Fruit fly (Drosophila melanogaster) whole organism, prepupa: ENCODE results near the gene CG42538.

Source experiments
- Blimp-1 ChIP-seq: fragments of 200-800 bp; sonication (Bioruptor generic); optimal IDR thresholded peaks from 3 replicates; lab custom pipeline; 2017; ENCODE audit warnings: missing biosample characterization, missing genetic modification characterization, mild to moderate bottlenecking, moderate library complexity, missing genetic modification reagents
- CG10631 ChIP-seq: fragments of 200-800 bp; sonication (Bioruptor generic); optimal IDR thresholded peaks from 2 replicates; lab custom pipeline; 2016; ENCODE audit warnings: missing biosample characterization, missing genetic modification characterization
- CG10669 ChIP-seq: fragments of 200-800 bp; sonication (Bioruptor generic); optimal IDR thresholded peaks from 3 replicates; lab custom pipeline; 2018; ENCODE audit warnings: missing biosample characterization, mild to moderate bottlenecking, missing genetic modification characterization, moderate library complexity
- CG16779 ChIP-seq: fragments of 200-800 bp; sonication (Bioruptor generic); optimal IDR thresholded peaks from 3 replicates; lab custom pipeline; 2017; ENCODE audit warnings: missing biosample characterization, mild to moderate bottlenecking, missing genetic modification characterization
- CG3032 ChIP-seq: fragments of 200-800 bp; optimal IDR thresholded peaks from 2 replicates; lab custom pipeline; 2019; ENCODE audit warnings: missing biosample characterization, mild to moderate bottlenecking, missing genetic modification characterization, moderate library complexity
- Ets96B ChIP-seq: fragments of 200-800 bp; optimal IDR thresholded peaks from 2 replicates; lab custom pipeline; 2019; ENCODE audit warnings: missing biosample characterization, mild to moderate bottlenecking, missing genetic modification characterization, moderate library complexity
- Gug ChIP-seq: fragments of 200-800 bp; sonication (Bioruptor generic); IDR thresholded peaks from 2 replicates; pipeline ENCODE4 v1.3.6; 2022; ENCODE audit warnings: missing biosample characterization, missing genetic modification characterization
- Hr39 ChIP-seq: fragments of 200-800 bp; sonication (Bioruptor generic); optimal IDR thresholded peaks from 2 replicates; lab custom pipeline; 2016; ENCODE audit warnings: missing biosample characterization, missing genetic modification characterization
- Hr4 ChIP-seq: fragments of 200-800 bp; sonication (Bioruptor generic); optimal IDR thresholded peaks from 3 replicates; lab custom pipeline; 2016; ENCODE audit warnings: missing biosample characterization, missing genetic modification characterization
- Smox ChIP-seq: fragments of 200-800 bp; sonication (Bioruptor generic); optimal IDR thresholded peaks from 3 replicates; lab custom pipeline; 2016; ENCODE audit warnings: missing biosample characterization, missing genetic modification characterization
- eg ChIP-seq: fragments of 200-800 bp; sonication (Bioruptor generic); IDR thresholded peaks from 3 replicates; pipeline ENCODE4 v1.3.6; 2022; ENCODE audit warnings: missing biosample characterization, missing genetic modification characterization
- fd59A ChIP-seq: fragments of 200-800 bp; sonication (Bioruptor generic); optimal IDR thresholded peaks from 2 replicates; lab custom pipeline; 2017; ENCODE audit warnings: missing biosample characterization, mild to moderate bottlenecking, missing genetic modification characterization, missing genetic modification reagents
- salr ChIP-seq, 2 experiments: fragments of 200-800 bp; sonication (Bioruptor generic); optimal IDR thresholded peaks; 3 replicates each; lab custom pipeline; 2016 to 2018; ENCODE audit warnings: missing biosample characterization in 2 of 2, missing genetic modification characterization in 2 of 2, mild to moderate bottlenecking in 1 of 2

DNA sequence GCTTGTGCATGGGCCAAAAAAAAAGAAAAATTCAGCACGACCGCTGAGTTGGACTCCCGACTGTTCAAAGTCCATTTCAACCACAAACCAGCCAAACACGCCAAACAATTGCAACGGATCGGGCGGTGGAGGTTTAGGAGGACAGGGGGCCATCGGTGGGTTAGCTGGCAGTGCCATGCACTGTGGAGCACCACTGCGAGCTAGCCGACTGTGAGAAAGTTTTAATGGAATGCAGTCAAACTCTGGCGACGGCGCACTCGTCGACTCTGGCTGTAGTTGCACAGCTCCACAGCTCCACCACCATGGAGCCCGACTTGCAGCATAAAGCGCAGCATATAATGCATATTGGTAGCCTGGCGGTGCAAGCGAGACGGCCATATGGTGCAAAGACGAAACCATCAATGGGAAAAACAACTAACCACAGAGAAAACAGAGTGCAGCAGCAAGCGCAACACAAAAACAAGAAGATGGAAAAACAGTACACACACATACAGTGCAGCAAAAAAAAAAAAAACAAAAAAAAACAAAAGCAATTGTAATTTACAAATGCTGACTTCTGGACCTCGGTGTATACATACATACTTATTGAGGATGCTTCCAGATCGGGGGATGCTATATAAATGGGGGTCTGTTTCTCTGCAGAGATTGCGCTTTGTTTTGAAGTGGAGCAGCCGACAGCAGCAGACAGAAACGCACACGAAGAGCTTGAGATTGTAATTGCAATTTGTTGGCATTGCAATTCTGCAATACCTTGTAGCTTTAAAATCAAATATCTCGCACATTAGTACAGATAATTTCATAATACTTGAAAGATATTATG lies 7.1 kb downstream of the CG42538 start:
- TF ChIP-seq Hr39 (no peak), Gug (GFP tag; lab: Robert Waterston, UW) (0 out of 2 replicates have a peak, but pooled peaks have one; percentile 8), Blimp-1 (GFP tag; lab: Kevin White, UChicago) (peak; percentile 55), fd59A (GFP tag; lab: Kevin White, UChicago) (no peak), Hr4 (GFP tag; lab: Kevin White, UChicago) (peak; percentile 29), salr (GFP tag; optimal IDR thresholded peaks at IDR 0.05; lab: Kevin White, UChicago) (peak; percentile 42 to 73), CG3032 (peak; percentile 20), Smox (GFP tag; lab: Kevin White, UChicago) (peak; percentile 4), Ets96B (peak; percentile 32), CG10669 (GFP tag; lab: Kevin White, UChicago) (peak; percentile 49), CG16779 (tag; lab: Kevin White, UChicago) (peak; percentile 73), eg (GFP tag; lab: Robert Waterston, UW) (peak; percentile 75), CG10631 (peak; percentile 57)
